Fruit fly (Drosophila melanogaster): ENCODE measurements around the gene Lkb1.

- TF ChIP-seq spab (GFP tag; optimal IDR thresholded peaks at IDR 0.05) = no peak
- TF ChIP-seq CG8632 (GFP tag; optimal IDR thresholded peaks at IDR 0.05) = no peak
- TF ChIP-seq CG6163 (GFP tag; IDR thresholded peaks at IDR 0.05) = no peak
- no peak for TF ChIP-seq CG16779 (tag; optimal IDR thresholded peaks at IDR 0.05)
Observed at dm6 chr3R:13706457-13706856, 30.1 kb downstream of the Lkb1 start, which contains the start of gene Adgf-C.

Measured in whole organism, prepupa.